Fruit fly (Drosophila melanogaster): ENCODE results near the gene Dhfr.

Gene Dhfr

dm6 chr3R:16469501-16470263 is 11.3 kb upstream of the Dhfr start, which contains the start of the genes CG42232 and CSN5 (continued):
- TF ChIP-seq D (optimal IDR thresholded peaks at IDR 0.05) (no peak), D (GFP tag; optimal IDR thresholded peaks at IDR 0.05) (no peak), Dp (GFP tag; optimal IDR thresholded peaks at IDR 0.05) (peak; percentile 46), grn (GFP tag; optimal IDR thresholded peaks at IDR 0.05) (no peak), Oaz (GFP tag; IDR thresholded peaks at IDR 0.05) (no peak), CG10267 (tag; optimal IDR thresholded peaks at IDR 0.05) (peak; percentile 75), Max (GFP tag; optimal IDR thresholded peaks at IDR 0.05) (no peak), CG32532 (GFP tag; IDR thresholded peaks at IDR 0.05) (peak; percentile 57), sens-2 (GFP tag; IDR thresholded peaks at IDR 0.05) (no peak), CG30020 (tag; optimal IDR thresholded peaks at IDR 0.05) (peak; percentile 37), Sry-β (GFP tag; optimal IDR thresholded peaks at IDR 0.05) (no peak), inv (GFP tag; IDR thresholded peaks at IDR 0.05; ENCODE audit: partially characterized antibody) (no peak), CG34224 (GFP tag; IDR thresholded peaks at IDR 0.05; ENCODE audit: partially characterized antibody) (no peak), HHEX (GFP tag; optimal IDR thresholded peaks at IDR 0.05) (peak; percentile 33), CG15073 (GFP tag; optimal IDR thresholded peaks at IDR 0.05) (no peak), CG13296 (GFP tag; optimal IDR thresholded peaks at IDR 0.05) (no peak), CG1832 (GFP tag; optimal IDR thresholded peaks at IDR 0.05) (no peak), bab2 (GFP tag; optimal IDR thresholded peaks at IDR 0.05) (peak; percentile 69), NC2β (GFP tag; optimal IDR thresholded peaks at IDR 0.05) (peak; percentile 40), CG6175 (GFP tag; IDR thresholded peaks at IDR 0.05) (no peak), nom (GFP tag; optimal IDR thresholded peaks at IDR 0.05) (no peak), PHDP (tag; optimal IDR thresholded peaks at IDR 0.05) (no peak), CG13424 (tag; optimal IDR thresholded peaks at IDR 0.05) (no peak), CG13287 (GFP tag; IDR thresholded peaks at IDR 0.05; ENCODE audit: partially characterized antibody) (peak; percentile 61), sr (GFP tag; IDR thresholded peaks at IDR 0.05) (no peak), Adf1 (GFP tag; IDR thresholded peaks at IDR 0.05) (no peak), Trl (optimal IDR thresholded peaks at IDR 0.05) (no peak), Trl (GFP tag; optimal IDR thresholded peaks at IDR 0.05) (peak; percentile 40), CG15601 (tag; optimal IDR thresholded peaks at IDR 0.05) (no peak), CG12155 (GFP tag; optimal IDR thresholded peaks at IDR 0.05) (peak; percentile 55), CG43689 (GFP tag; IDR thresholded peaks at IDR 0.05) (no peak), HLH54F (GFP tag; optimal IDR thresholded peaks at IDR 0.05) (peak; percentile 54), trh (GFP tag; optimal IDR thresholded peaks at IDR 0.05) (no peak), CG10654 (GFP tag; optimal IDR thresholded peaks at IDR 0.05) (peak; percentile 67), usp (GFP tag; optimal IDR thresholded peaks at IDR 0.05) (no peak), crc (GFP tag; optimal IDR thresholded peaks at IDR 0.05) (no peak), CG31224 (GFP tag; IDR thresholded peaks at IDR 0.05) (no peak), lbe (GFP tag; optimal IDR thresholded peaks at IDR 0.05) (no peak), Hand (GFP tag; optimal IDR thresholded peaks at IDR 0.05) (no peak), CG9215 (GFP tag; IDR thresholded peaks at IDR 0.05) (no peak), CG7928 (GFP tag; optimal IDR thresholded peaks at IDR 0.05) (no peak), fd64A (GFP tag; optimal IDR thresholded peaks at IDR 0.05) (no peak), CG9437 (GFP tag; optimal IDR thresholded peaks at IDR 0.05) (peak; percentile 59), CG18599 (GFP tag; optimal IDR thresholded peaks at IDR 0.05) (peak; percentile 64), pum (GFP tag; optimal IDR thresholded peaks at IDR 0.05) (peak; percentile 52), chm (GFP tag; IDR thresholded peaks at IDR 0.05) (no peak), dati (GFP tag; IDR thresholded peaks at IDR 0.05) (no peak), Side (GFP tag; optimal IDR thresholded peaks at IDR 0.05) (peak; percentile 42), nerfin-2 (GFP tag; IDR thresholded peaks at IDR 0.05; ENCODE audit: partially characterized antibody) (no peak), CG15696 (tag; optimal IDR thresholded peaks at IDR 0.05) (peak; percentile 60)
